Worm (Caenorhabditis elegans) whole organism, L2 larva: ENCODE results near the gene F09B9.5.

Experiments used
- alr-1 ChIP-seq: fragments of 150-350 bp; optimal IDR thresholded peaks from 2 replicates; lab custom pipeline; 2014; ENCODE audit warnings: missing biosample characterization, missing genetic modification characterization
- nhr-10 ChIP-seq: sonication (generic microtip); optimal IDR thresholded peaks from 2 replicates; lab custom pipeline; 2017; ENCODE audit warnings: missing biosample characterization, missing genetic modification characterization

DNA sequence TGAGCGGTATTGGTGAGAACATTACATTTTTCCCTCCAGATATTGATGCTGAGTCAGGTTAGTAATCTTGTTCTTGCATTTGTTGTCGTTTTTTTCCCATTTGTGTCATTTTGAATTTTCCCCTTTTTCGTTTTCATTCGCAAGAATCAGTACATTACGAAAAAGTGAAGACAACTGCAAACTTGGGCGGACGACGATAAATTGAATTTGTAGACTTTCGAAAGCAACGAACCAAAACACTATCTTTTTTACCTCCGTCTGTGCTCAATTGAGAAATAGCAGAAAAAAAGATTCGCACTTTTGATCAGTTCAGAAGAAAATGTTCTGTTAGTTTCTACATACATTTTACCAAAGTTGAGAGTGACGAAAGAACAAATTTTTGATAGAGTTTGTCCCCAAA is 510 bp downstream of the F09B9.5 start:
- TF ChIP-seq alr-1 (no peak), nhr-10 (no peak)
